Fruit fly (Drosophila melanogaster) whole organism, embryonic: Measurements from ENCODE around the gene Mtl.
A peak's percentile ranks its signal among the peaks of the same experiment; 100 is the strongest.

Source experiments
- Adf1 ChIP-seq: fragments of 200-800 bp; sonication (Bioruptor generic); IDR thresholded peaks from 2 replicates; pipeline ENCODE4 v1.3.6; 2022; ENCODE audit warnings: missing biosample characterization, missing genetic modification characterization
- Atf6 ChIP-seq: fragments of 200-800 bp; sonication (Bioruptor generic); IDR thresholded peaks from 2 replicates; pipeline ENCODE4 v1.3.6; 2022; ENCODE audit warnings: missing biosample characterization, missing genetic modification characterization
- CG10147 ChIP-seq: fragments of 200-800 bp; sonication (Bioruptor generic); optimal IDR thresholded peaks from 2 replicates; lab custom pipeline; 2019; ENCODE audit warnings: missing biosample characterization, mild to moderate bottlenecking, missing genetic modification characterization, moderate library complexity
- CG10209 ChIP-seq: fragments of 200-800 bp; sonication (Bioruptor generic); optimal IDR thresholded peaks from 3 replicates; lab custom pipeline; 2017; ENCODE audit warnings: missing biosample characterization, mild to moderate bottlenecking, missing genetic modification characterization, missing genetic modification reagents
- CG10366 ChIP-seq: fragments of 200-800 bp; sonication (Bioruptor generic); IDR thresholded peaks from 2 replicates; pipeline ENCODE4 v1.3.6; 2022; ENCODE audit warnings: missing biosample characterization, missing genetic modification characterization
- CG11247 ChIP-seq: fragments of 200-800 bp; sonication (Bioruptor generic); IDR thresholded peaks from 2 replicates; pipeline ENCODE4 v1.3.6; 2022; ENCODE audit warnings: missing biosample characterization, missing genetic modification characterization
- CG12659 ChIP-seq: fragments of 200-800 bp; sonication (Bioruptor generic); optimal IDR thresholded peaks from 3 replicates; lab custom pipeline; 2017; ENCODE audit warnings: mild to moderate bottlenecking, missing biosample characterization, missing genetic modification reagents, missing genetic modification characterization
- CG14667 ChIP-seq: fragments of 200-800 bp; sonication (Bioruptor generic); IDR thresholded peaks from 2 replicates; pipeline ENCODE4 v1.3.6; 2022; ENCODE audit warnings: missing biosample characterization, missing genetic modification characterization
- CG15514 ChIP-seq: fragments of 200-800 bp; sonication (Bioruptor generic); optimal IDR thresholded peaks from 3 replicates; lab custom pipeline; 2017; ENCODE audit warnings: missing biosample characterization, missing genetic modification characterization, mild to moderate bottlenecking, moderate library complexity, missing genetic modification reagents
- CG15601 ChIP-seq: fragments of 200-800 bp; sonication (Bioruptor generic); optimal IDR thresholded peaks from 3 replicates; lab custom pipeline; 2019; ENCODE audit warnings: missing biosample characterization, mild to moderate bottlenecking, missing genetic modification characterization, moderate library complexity
- CG16813 ChIP-seq: fragments of 200-800 bp; sonication (Bioruptor generic); IDR thresholded peaks from 3 replicates; pipeline ENCODE4 v1.3.6; 2022; ENCODE audit warnings: missing biosample characterization, missing genetic modification characterization; ENCODE audit not compliant: partially characterized antibody
- CG2120 ChIP-seq: fragments of 200-800 bp; sonication (Bioruptor generic); optimal IDR thresholded peaks from 3 replicates; lab custom pipeline; 2016; ENCODE audit warnings: missing biosample characterization, missing genetic modification characterization
- CG3163 ChIP-seq: fragments of 200-800 bp; sonication (Bioruptor generic); optimal IDR thresholded peaks from 3 replicates; lab custom pipeline; 2016; ENCODE audit warnings: missing biosample characterization, missing genetic modification characterization
- CG34422 ChIP-seq: fragments of 200-800 bp; sonication (Bioruptor generic); IDR thresholded peaks from 3 replicates; pipeline ENCODE4 v1.3.6; 2022; ENCODE audit warnings: missing biosample characterization, missing genetic modification characterization
- CG6854 ChIP-seq: fragments of 200-800 bp; sonication (Bioruptor generic); optimal IDR thresholded peaks from 3 replicates; lab custom pipeline; 2017; ENCODE audit warnings: missing biosample characterization, mild to moderate bottlenecking, missing genetic modification characterization
- CG9932 ChIP-seq: fragments of 200-800 bp; sonication (Bioruptor generic); IDR thresholded peaks from 2 replicates; pipeline ENCODE4 v1.3.6; 2022; ENCODE audit warnings: missing biosample characterization, missing genetic modification characterization
- D19A ChIP-seq: fragments of 200-800 bp; optimal IDR thresholded peaks from 3 replicates; lab custom pipeline; 2019; ENCODE audit warnings: missing biosample characterization, mild to moderate bottlenecking, missing genetic modification characterization, moderate library complexity
- Dbx ChIP-seq: fragments of 200-800 bp; sonication (Bioruptor generic); IDR thresholded peaks from 3 replicates; pipeline ENCODE4 v1.3.6; 2022; ENCODE audit warnings: missing biosample characterization, missing genetic modification characterization
- Deaf1 ChIP-seq: fragments of 200-800 bp; optimal IDR thresholded peaks from 3 replicates; lab custom pipeline; 2019; ENCODE audit warnings: missing biosample characterization, mild to moderate bottlenecking, missing genetic modification characterization, moderate library complexity
- Ets65A ChIP-seq: fragments of 200-800 bp; sonication (Bioruptor generic); peaks from one replicate; lab custom pipeline; 2016; ENCODE audit warnings: missing biosample characterization, missing genetic modification characterization
- Ets97D ChIP-seq: fragments of 200-800 bp; sonication (Bioruptor generic); optimal IDR thresholded peaks from 3 replicates; lab custom pipeline; 2016; ENCODE audit warnings: missing biosample characterization, missing genetic modification characterization
- MBD-R2 ChIP-seq: fragments of 200-800 bp; sonication (Bioruptor generic); IDR thresholded peaks from 2 replicates; pipeline ENCODE4 v1.3.6; 2022; ENCODE audit warnings: missing biosample characterization, missing genetic modification characterization
- Ptx1 ChIP-seq: fragments of 200-800 bp; sonication (Bioruptor generic); IDR thresholded peaks from 2 replicates; pipeline ENCODE4 v1.3.6; 2022; ENCODE audit warnings: missing biosample characterization, missing genetic modification characterization
- Rfx ChIP-seq: fragments of 200-800 bp; sonication (Bioruptor generic); IDR thresholded peaks from 2 replicates; pipeline ENCODE4 v1.3.6; 2022; ENCODE audit warnings: missing biosample characterization, missing genetic modification characterization
- abd-A ChIP-seq: fragments of 200-800 bp; sonication (Bioruptor generic); optimal IDR thresholded peaks from 3 replicates; lab custom pipeline; 2019; ENCODE audit warnings: missing biosample characterization, mild to moderate bottlenecking, missing genetic modification characterization, moderate library complexity
- aop ChIP-seq: fragments of 200-800 bp; sonication (Bioruptor generic); IDR thresholded peaks from 2 replicates; pipeline ENCODE4 v1.3.6; 2022; ENCODE audit warnings: missing biosample characterization, missing genetic modification characterization
- dysf ChIP-seq: fragments of 200-800 bp; sonication (Bioruptor generic); IDR thresholded peaks from 3 replicates; pipeline ENCODE4 v1.3.6; 2022; ENCODE audit warnings: missing biosample characterization, missing genetic modification characterization
- ewg ChIP-seq: fragments of 200-800 bp; sonication (Bioruptor generic); optimal IDR thresholded peaks from 3 replicates; lab custom pipeline; 2017; ENCODE audit warnings: mild to moderate bottlenecking, missing biosample characterization, missing genetic modification reagents, missing genetic modification characterization
- hth ChIP-seq: fragments of >200 bp; optimal IDR thresholded peaks from 2 replicates; lab custom pipeline; 2017; ENCODE audit warnings: inconsistent platforms
- insv ChIP-seq, 2 experiments: fragments of 200-800 bp; sonication (Bioruptor generic); optimal IDR thresholded peaks; 3 replicates each; lab custom pipeline; 2016 to 2018; ENCODE audit warnings: missing biosample characterization in 2 of 2, missing genetic modification characterization in 2 of 2
- lab ChIP-seq: fragments of 200-800 bp; sonication (Bioruptor generic); optimal IDR thresholded peaks from 3 replicates; lab custom pipeline; 2017; ENCODE audit warnings: missing biosample characterization, missing genetic modification characterization, mild to moderate bottlenecking, moderate library complexity, missing genetic modification reagents
- lilli ChIP-seq: fragments of 200-800 bp; sonication (Bioruptor generic); optimal IDR thresholded peaks from 3 replicates; lab custom pipeline; 2016; ENCODE audit warnings: missing biosample characterization, missing genetic modification characterization
- lmd ChIP-seq: fragments of 200-800 bp; sonication (Bioruptor generic); IDR thresholded peaks from 2 replicates; pipeline ENCODE4 v1.3.6; 2022; ENCODE audit warnings: missing biosample characterization, missing genetic modification characterization
- lola ChIP-seq, 3 experiments: fragments of >200 bp in 2 of 3; fragments of 200-800 bp in 1 of 3; sonication (Bioruptor generic) in 1 of 3; optimal IDR thresholded peaks; 2 replicates each; lab custom pipeline; 2017 to 2019; ENCODE audit warnings: missing biosample characterization in 3 of 3, missing genetic modification characterization in 3 of 3, mild to moderate bottlenecking in 1 of 3, moderate library complexity in 1 of 3
- org-1 ChIP-seq: fragments of 200-800 bp; sonication (Bioruptor generic); optimal IDR thresholded peaks from 2 replicates; lab custom pipeline; 2017; ENCODE audit warnings: missing biosample characterization, missing genetic modification characterization
- pb ChIP-seq: fragments of 200-800 bp; sonication (Bioruptor generic); optimal IDR thresholded peaks from 3 replicates; lab custom pipeline; 2016; ENCODE audit warnings: missing biosample characterization, missing genetic modification characterization
- pho ChIP-seq: fragments of 200-800 bp; sonication (Bioruptor generic); optimal IDR thresholded peaks from 2 replicates; lab custom pipeline; 2016; ENCODE audit warnings: missing biosample characterization, missing genetic modification characterization
- psq ChIP-seq: fragments of 200-800 bp; sonication (Bioruptor generic); optimal IDR thresholded peaks from 2 replicates; lab custom pipeline; 2017; ENCODE audit warnings: missing biosample characterization, missing genetic modification characterization
- row ChIP-seq: fragments of 200-800 bp; sonication (Bioruptor generic); IDR thresholded peaks from 3 replicates; pipeline ENCODE4 v1.3.6; 2022; ENCODE audit warnings: missing biosample characterization, missing genetic modification characterization
- scrt ChIP-seq: fragments of 200-800 bp; sonication (Bioruptor generic); optimal IDR thresholded peaks from 2 replicates; lab custom pipeline; 2018; ENCODE audit warnings: missing biosample characterization, mild to moderate bottlenecking, missing genetic modification characterization, moderate library complexity
- slbo ChIP-seq: fragments of 200-800 bp; sonication (Bioruptor generic); IDR thresholded peaks from 2 replicates; pipeline ENCODE4 v1.3.6; 2022; ENCODE audit warnings: missing biosample characterization, missing genetic modification characterization
- sr ChIP-seq: fragments of 200-800 bp; sonication (Bioruptor generic); IDR thresholded peaks from 3 replicates; pipeline ENCODE4 v1.3.6; 2022; ENCODE audit warnings: missing biosample characterization, missing genetic modification characterization
- tll ChIP-seq, 2 experiments: fragments of 200-800 bp in 1 of 2; fragments of >200 bp in 1 of 2; sonication (Bioruptor generic) in 1 of 2; optimal IDR thresholded peaks; 2 replicates each; lab custom pipeline; 2017 to 2019; ENCODE audit warnings: missing biosample characterization in 2 of 2, missing genetic modification characterization in 2 of 2, mild to moderate bottlenecking in 1 of 2, moderate library complexity in 1 of 2
- tx ChIP-seq: fragments of 200-800 bp; sonication (Bioruptor generic); optimal IDR thresholded peaks from 2 replicates; lab custom pipeline; 2016; ENCODE audit warnings: missing biosample characterization, missing genetic modification characterization
- wdn ChIP-seq: fragments of 200-800 bp; sonication (Bioruptor generic); IDR thresholded peaks from 2 replicates; pipeline ENCODE4 v1.3.6; 2022; ENCODE audit warnings: missing biosample characterization, missing genetic modification characterization
- z ChIP-seq: fragments of 200-800 bp; sonication (Bioruptor generic); IDR thresholded peaks from 3 replicates; pipeline ENCODE4 v1.3.6; 2022; ENCODE audit warnings: missing biosample characterization, missing genetic modification characterization

The Mtl gene

dm6 chr3R:27660127-27660579, 23.9 kb downstream of the Mtl start, which contains the start of gene Mlc1 (continued):
- TF ChIP-seq D19A (tag; lab: Kevin White, UChicago) (no peak), Ets97D (GFP tag; lab: Kevin White, UChicago) (no peak)

DNA sequence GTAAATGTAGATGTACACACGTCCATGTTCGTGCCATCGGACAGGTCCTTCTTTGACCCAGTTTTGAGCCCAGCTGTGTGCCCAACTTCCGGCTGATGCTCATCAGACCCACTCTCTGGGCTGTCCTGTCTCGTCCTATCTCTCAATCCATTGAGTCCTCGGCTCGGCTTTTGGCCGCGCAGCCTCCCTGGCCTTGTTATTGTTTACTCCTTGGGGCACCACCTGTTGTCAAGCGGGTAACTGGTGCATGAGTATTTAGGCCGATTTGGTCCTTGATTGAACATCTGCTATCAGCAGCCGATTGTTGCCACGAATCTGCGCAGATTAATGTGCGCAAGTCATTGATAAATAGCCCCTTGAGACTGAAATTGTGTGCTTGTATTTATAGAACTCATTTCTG, 25.2 kb downstream of the Mtl start:
- TF ChIP-seq scrt (GFP tag; lab: Kevin White, UChicago) (peak; percentile 98), ewg (GFP tag; lab: Kevin White, UChicago) (peak; percentile 65), Deaf1 (tag; lab: Kevin White, UChicago) (peak; percentile 77), CG16813 (no peak), abd-A (peak; percentile 70), hth (lab: Kevin White, UChicago) (no peak), pb (GFP tag; lab: Kevin White, UChicago) (no peak), aop (GFP tag; lab: Robert Waterston, UW) (no peak), psq (no peak), CG3163 (GFP tag; lab: Kevin White, UChicago) (no peak)
- TF ChIP-seq, all 482 proteins: peak for 4

dm6 chr3R:27661971-27662489, 25.8 kb downstream of the Mtl start, which contains the start of gene unc80:
TSS of gene unc80 (plus strand) at chr3R:27662439.
- peak; percentile 84 for TF ChIP-seq Deaf1 (tag; lab: Kevin White, UChicago)
- 0 out of 2 replicates have a peak, but pooled peaks have one; percentile 29 for TF ChIP-seq Rfx
- TF ChIP-seq CG6854 (GFP tag; lab: Kevin White, UChicago): peak; percentile 18
- TF ChIP-seq CG14667 (GFP tag; lab: Robert Waterston, UW): no peak
- TF ChIP-seq dysf (GFP tag; lab: Robert Waterston, UW): peak; percentile 32; the same call in 1 of the 3 replicates
- TF ChIP-seq Dbx (GFP tag; lab: Robert Waterston, UW): peak; percentile 30; the same call in 1 of the 3 replicates
- TF ChIP-seq scrt (GFP tag; lab: Kevin White, UChicago): peak; percentile 19
- no peak for TF ChIP-seq tx (GFP tag; lab: Kevin White, UChicago)
- peak; percentile 13 for TF ChIP-seq Ets65A
- no peak for TF ChIP-seq CG10147 (GFP tag; lab: Kevin White, UChicago)
- TF ChIP-seq CG10366 (GFP tag; lab: Robert Waterston, UW): peak; percentile 65
- 0 out of 2 replicates have a peak, but pooled peaks have one; percentile 21 for TF ChIP-seq Atf6
- TF ChIP-seq Adf1 (GFP tag; lab: Robert Waterston, UW): peak; percentile 9; the same call in 1 of the 2 replicates
- TF ChIP-seq lola (GFP tag; optimal IDR thresholded peaks at IDR 0.05; lab: Kevin White, UChicago): no peak
- TF ChIP-seq tll (GFP tag; optimal IDR thresholded peaks at IDR 0.05; lab: Kevin White, UChicago): no peak
- peak; percentile 19 for TF ChIP-seq CG15514 (GFP tag; lab: Kevin White, UChicago)
- peak; percentile 27; the same call in 1 of the 2 replicates for TF ChIP-seq lmd (GFP tag; lab: Robert Waterston, UW)
- no peak for TF ChIP-seq CG34422 (GFP tag; lab: Robert Waterston, UW)
- peak; percentile 55 for TF ChIP-seq abd-A
- TF ChIP-seq MBD-R2 (GFP tag; lab: Robert Waterston, UW): no peak
- TF ChIP-seq CG9932: peak; percentile 43; the same call in 1 of the 2 replicates
- TF ChIP-seq CG10209 (GFP tag; lab: Kevin White, UChicago): peak; percentile 7
- TF ChIP-seq lilli (GFP tag; lab: Kevin White, UChicago): peak; percentile 7
- TF ChIP-seq org-1 (GFP tag; lab: Kevin White, UChicago): peak; percentile 1
- no peak for TF ChIP-seq CG12659 (GFP tag; lab: Kevin White, UChicago)
- TF ChIP-seq slbo (GFP tag; lab: Robert Waterston, UW): peak; percentile 42; the same call in 1 of the 2 replicates
- no peak for TF ChIP-seq sr
- TF ChIP-seq Ptx1: no peak
- TF ChIP-seq CG15601 (tag; lab: Kevin White, UChicago): no peak
- 0 out of 2 replicates have a peak, but pooled peaks have one; percentile 50 for TF ChIP-seq wdn
- peak; percentile 73 for TF ChIP-seq lab (GFP tag; lab: Kevin White, UChicago)
- peak; percentile 11 for TF ChIP-seq pho (GFP tag; lab: Kevin White, UChicago)
- TF ChIP-seq CG2120 (GFP tag; lab: Kevin White, UChicago): peak; percentile 59
- no peak for TF ChIP-seq z (GFP tag; lab: Robert Waterston, UW)
- TF ChIP-seq row: peak; percentile 43; the same call in 2 of the 3 replicates
- TF ChIP-seq CG11247 (GFP tag; lab: Robert Waterston, UW): 0 out of 2 replicates have a peak, but pooled peaks have one; percentile 24
- TF ChIP-seq insv (GFP tag; optimal IDR thresholded peaks at IDR 0.05; lab: Kevin White, UChicago): no peak
